Worm (Caenorhabditis elegans) whole organism, L3 larva: ENCODE data around the gene C08F1.10.
"Not testable (repeated sequence)": the region's sequence is repeated elsewhere in the genome, so short reads cannot be mapped to it uniquely, and the experiment has no call there.

Source experiments
- egl-27 ChIP-seq: sonication (generic microtip); optimal IDR thresholded peaks from 4 replicates; lab custom pipeline; 2017; ENCODE audit warnings: missing biosample characterization, missing genetic modification reagents, missing genetic modification characterization
- egl-5 ChIP-seq: fragments of 150-350 bp; optimal IDR thresholded peaks from 2 replicates; lab custom pipeline; 2017; ENCODE audit warnings: missing biosample characterization, missing genetic modification reagents, missing genetic modification characterization, inconsistent platforms
- elt-3 ChIP-seq, 3 experiments: fragments of 150-350 bp in 1 of 3; sonication (generic microtip) in 2 of 3; optimal IDR thresholded peaks; 2 replicates in 2 of 3; 4 replicates in 1 of 3; lab custom pipeline; 2014 to 2017; ENCODE audit warnings: missing biosample characterization in 3 of 3, missing genetic modification characterization in 3 of 3
- nhr-11 ChIP-seq: fragments of 150-350 bp; optimal IDR thresholded peaks from 2 replicates; lab custom pipeline; 2014; ENCODE audit warnings: missing biosample characterization, missing genetic modification characterization
- nhr-28 ChIP-seq: fragments of 150-350 bp; optimal IDR thresholded peaks from 2 replicates; lab custom pipeline; 2014; ENCODE audit warnings: missing biosample characterization, missing genetic modification characterization
- pha-4 ChIP-seq: fragments of 150-350 bp; optimal IDR thresholded peaks from 2 replicates; lab custom pipeline; 2014; ENCODE audit warnings: missing biosample characterization, missing genetic modification reagents, missing genetic modification characterization
- snpc-4 ChIP-seq: fragments of 150-350 bp; optimal IDR thresholded peaks from 2 replicates; lab custom pipeline; 2014; ENCODE audit warnings: missing biosample characterization, missing genetic modification characterization
- unc-39 ChIP-seq: sonication (generic microtip); optimal IDR thresholded peaks from 4 replicates; lab custom pipeline; 2017; ENCODE audit warnings: missing biosample characterization, missing genetic modification characterization

DNA sequence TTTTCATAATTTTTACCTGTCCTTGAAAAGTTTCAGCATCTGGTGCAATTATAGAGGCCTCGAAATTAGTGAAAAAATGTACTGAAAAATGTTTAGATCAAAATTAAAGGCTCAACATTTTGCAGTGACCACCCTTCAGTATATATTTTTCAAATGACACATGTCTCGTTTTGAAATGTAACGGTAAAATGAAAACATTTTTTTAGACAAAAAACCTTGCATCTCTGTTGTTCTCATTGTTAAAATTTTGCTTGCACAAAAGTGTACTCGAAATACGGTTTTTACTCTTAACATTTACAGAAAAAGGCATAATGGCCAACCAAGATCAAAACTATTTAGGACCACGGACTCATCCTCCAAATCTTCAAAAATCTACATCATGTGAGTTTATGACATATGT is 38.2 kb upstream of the C08F1.10 start, which contains the start of gene math-41:
- TF ChIP-seq pha-4; snpc-4; nhr-11 (tag; lab: Kevin White, UChicago); nhr-28 (tag; lab: Kevin White, UChicago); elt-3 (tag; optimal IDR thresholded peaks at IDR 0.05; lab: Kevin White, UChicago); unc-39 (tag; lab: Kevin White, UChicago); egl-5 (tag; lab: Kevin White, UChicago); egl-27: not testable (repeated sequence)
